Worm (Caenorhabditis elegans) whole organism, L3 larva: Measurements from ENCODE around the gene spr-3.

ENCODE experiments used
- ZK546.5 ChIP-seq: sonication (generic microtip); optimal IDR thresholded peaks from 2 replicates; lab custom pipeline; 2017; ENCODE audit warnings: missing biosample characterization, missing genetic modification characterization
- aly-2 ChIP-seq: fragments of 150-350 bp; optimal IDR thresholded peaks from 2 replicates; lab custom pipeline; 2014; ENCODE audit warnings: missing biosample characterization, missing genetic modification characterization
- ama-1 ChIP-seq: fragments of 150-350 bp; optimal IDR thresholded peaks from 2 replicates; lab custom pipeline; 2018
- ceh-28 ChIP-seq: fragments of 150-350 bp; optimal IDR thresholded peaks from 2 replicates; lab custom pipeline; 2014; ENCODE audit warnings: missing biosample characterization, missing genetic modification reagents, missing genetic modification characterization
- ceh-82 ChIP-seq: fragments of 150-350 bp; optimal IDR thresholded peaks from 2 replicates; lab custom pipeline; 2014; ENCODE audit warnings: missing biosample characterization, missing genetic modification characterization
- ceh-9 ChIP-seq: sonication (generic microtip); optimal IDR thresholded peaks from 2 replicates; lab custom pipeline; 2018; ENCODE audit warnings: missing biosample characterization, missing genetic modification characterization
- daf-12 ChIP-seq: fragments of 150-350 bp; optimal IDR thresholded peaks from 2 replicates; lab custom pipeline; 2014; ENCODE audit warnings: missing biosample characterization, missing genetic modification reagents, missing genetic modification characterization
- egl-27 ChIP-seq: sonication (generic microtip); optimal IDR thresholded peaks from 4 replicates; lab custom pipeline; 2017; ENCODE audit warnings: missing biosample characterization, missing genetic modification reagents, missing genetic modification characterization
- elt-1 ChIP-seq: fragments of 150-350 bp; optimal IDR thresholded peaks from 2 replicates; lab custom pipeline; 2014; ENCODE audit warnings: missing biosample characterization, missing genetic modification characterization
- elt-2 ChIP-seq: sonication (generic microtip); optimal IDR thresholded peaks from 2 replicates; lab custom pipeline; 2016; ENCODE audit warnings: missing genetic modification reagents, mild to moderate bottlenecking, missing genetic modification characterization, missing compliant biosample characterization
- elt-3 ChIP-seq, 3 experiments: fragments of 150-350 bp in 1 of 3; sonication (generic microtip) in 2 of 3; optimal IDR thresholded peaks; 2 replicates in 2 of 3; 4 replicates in 1 of 3; lab custom pipeline; 2014 to 2017; ENCODE audit warnings: missing biosample characterization in 3 of 3, missing genetic modification characterization in 3 of 3
- eor-1 ChIP-seq, 2 experiments: fragments of 150-350 bp; optimal IDR thresholded peaks; 2 replicates each; lab custom pipeline; 2014 to 2018; ENCODE audit warnings: missing biosample characterization in 2 of 2, missing genetic modification characterization in 2 of 2
- fkh-10 ChIP-seq: sonication (generic microtip); optimal IDR thresholded peaks from 2 replicates; lab custom pipeline; 2017; ENCODE audit warnings: missing biosample characterization, missing genetic modification reagents, missing genetic modification characterization
- fkh-2 ChIP-seq: fragments of 150-350 bp; optimal IDR thresholded peaks from 2 replicates; lab custom pipeline; 2014; ENCODE audit warnings: missing biosample characterization, missing genetic modification reagents, missing genetic modification characterization
- fos-1 ChIP-seq: fragments of 150-350 bp; optimal IDR thresholded peaks from 2 replicates; lab custom pipeline; 2014; ENCODE audit warnings: missing biosample characterization, missing genetic modification characterization
- hmg-11 ChIP-seq: sonication (generic microtip); optimal IDR thresholded peaks from 2 replicates; lab custom pipeline; 2016; ENCODE audit warnings: missing genetic modification characterization, missing compliant biosample characterization
- jun-1 ChIP-seq: fragments of 150-350 bp; optimal IDR thresholded peaks from 2 replicates; lab custom pipeline; 2014; ENCODE audit warnings: missing biosample characterization, missing genetic modification reagents, missing genetic modification characterization
- lin-15B ChIP-seq: fragments of 150-350 bp; optimal IDR thresholded peaks from 2 replicates; lab custom pipeline; 2014; ENCODE audit warnings: missing biosample characterization, missing genetic modification characterization
- lin-39 ChIP-seq: fragments of 150-350 bp; optimal IDR thresholded peaks from 2 replicates; lab custom pipeline; 2018; ENCODE audit warnings: missing biosample characterization, missing genetic modification reagents, missing genetic modification characterization
- lsy-12 ChIP-seq: sonication (generic microtip); optimal IDR thresholded peaks from 2 replicates; lab custom pipeline; 2016; ENCODE audit warnings: mild to moderate bottlenecking, missing genetic modification characterization, missing compliant biosample characterization
- mdl-1 ChIP-seq: fragments of 150-350 bp; optimal IDR thresholded peaks from 2 replicates; lab custom pipeline; 2014; ENCODE audit warnings: missing biosample characterization, missing genetic modification characterization
- nfya-1 ChIP-seq: sonication (generic microtip); optimal IDR thresholded peaks from 2 replicates; lab custom pipeline; 2017; ENCODE audit warnings: missing genetic modification characterization, mild to moderate bottlenecking, missing compliant biosample characterization, antibody characterized with exemption, moderate library complexity; ENCODE audit not compliant: insufficient read depth
- nhr-12 ChIP-seq: fragments of 150-350 bp; optimal IDR thresholded peaks from 2 replicates; lab custom pipeline; 2014; ENCODE audit warnings: missing biosample characterization, missing genetic modification characterization
- nhr-23 ChIP-seq: fragments of 150-350 bp; optimal IDR thresholded peaks from 2 replicates; lab custom pipeline; 2014; ENCODE audit warnings: missing biosample characterization, missing genetic modification reagents, missing genetic modification characterization
- nhr-25 ChIP-seq: sonication (generic microtip); optimal IDR thresholded peaks from 2 replicates; lab custom pipeline; 2017; ENCODE audit warnings: missing biosample characterization, missing genetic modification characterization
- nhr-28 ChIP-seq: fragments of 150-350 bp; optimal IDR thresholded peaks from 2 replicates; lab custom pipeline; 2014; ENCODE audit warnings: missing biosample characterization, missing genetic modification characterization
- nhr-43 ChIP-seq: sonication (generic microtip); optimal IDR thresholded peaks from 2 replicates; lab custom pipeline; 2016; ENCODE audit warnings: mild to moderate bottlenecking, missing genetic modification characterization, missing compliant biosample characterization; ENCODE audit not compliant: poor library complexity, severe bottlenecking
- nhr-76 ChIP-seq: fragments of 150-350 bp; sonication (generic microtip); optimal IDR thresholded peaks from 5 replicates; lab custom pipeline; 2014; ENCODE audit warnings: missing biosample characterization, missing genetic modification characterization
- pha-4 ChIP-seq: fragments of 150-350 bp; optimal IDR thresholded peaks from 2 replicates; lab custom pipeline; 2014; ENCODE audit warnings: missing biosample characterization, missing genetic modification reagents, missing genetic modification characterization
- pqm-1 ChIP-seq: fragments of 150-350 bp; optimal IDR thresholded peaks from 2 replicates; lab custom pipeline; 2017; ENCODE audit warnings: missing biosample characterization, missing genetic modification characterization, inconsistent platforms
- sea-2 ChIP-seq: fragments of 150-350 bp; sonication (generic microtip); optimal IDR thresholded peaks from 4 replicates; lab custom pipeline; 2014; ENCODE audit warnings: missing biosample characterization, missing genetic modification reagents, missing genetic modification characterization
- skn-1 ChIP-seq: fragments of 150-350 bp; optimal IDR thresholded peaks from 2 replicates; lab custom pipeline; 2014; ENCODE audit warnings: missing biosample characterization, missing genetic modification characterization
- unc-39 ChIP-seq: sonication (generic microtip); optimal IDR thresholded peaks from 4 replicates; lab custom pipeline; 2017; ENCODE audit warnings: missing biosample characterization, missing genetic modification characterization
- unc-62 ChIP-seq: fragments of 150-350 bp; sonication (generic microtip); optimal IDR thresholded peaks from 4 replicates; lab custom pipeline; 2014; ENCODE audit warnings: missing biosample characterization, missing genetic modification reagents, missing genetic modification characterization
- zag-1 ChIP-seq: fragments of 150-350 bp; optimal IDR thresholded peaks from 2 replicates; lab custom pipeline; 2014; ENCODE audit warnings: missing biosample characterization, missing genetic modification characterization

spr-3 gene

ce11 chrX:4500499-4500898 lies 13.4 kb upstream of the spr-3 start:
- TF ChIP-seq elt-3 (tag; optimal IDR thresholded peaks at IDR 0.05; lab: Kevin White, UChicago) = no peak
- no peak for TF ChIP-seq daf-12
- no peak for TF ChIP-seq fkh-2 (tag; lab: Kevin White, UChicago)
- TF ChIP-seq aly-2 = no peak
- TF ChIP-seq unc-39 (tag; lab: Kevin White, UChicago) = no peak
- TF ChIP-seq nhr-28 (tag; lab: Kevin White, UChicago) = no peak
- TF ChIP-seq nhr-23 = no peak
- no peak for TF ChIP-seq nhr-43 (tag; lab: Kevin White, UChicago)
- TF ChIP-seq fkh-10 = no peak
- TF ChIP-seq nhr-25 (tag; lab: Kevin White, UChicago) = no peak
- TF ChIP-seq jun-1 (tag; lab: Kevin White, UChicago) = no peak
- TF ChIP-seq ceh-82 (tag; lab: Kevin White, UChicago) = no peak
- no peak for TF ChIP-seq fos-1
- no peak for TF ChIP-seq eor-1 (tag; optimal IDR thresholded peaks at IDR 0.05; lab: Kevin White, UChicago)
- TF ChIP-seq lin-15B (tag; lab: Kevin White, UChicago) = no peak
- TF ChIP-seq mdl-1 (tag; lab: Kevin White, UChicago) = no peak
- no peak for TF ChIP-seq zag-1 (tag; lab: Kevin White, UChicago)
- no peak for TF ChIP-seq nhr-76 (tag; lab: Kevin White, UChicago)
- no peak for TF ChIP-seq nfya-1 (tag; lab: Kevin White, UChicago)
- no peak for TF ChIP-seq elt-1 (tag; lab: Kevin White, UChicago)
- TF ChIP-seq, all 47 proteins: peak for 0

- TF ChIP-seq pha-4 (tag; lab: Kevin White, UChicago) = peak; percentile 7
- TF ChIP-seq lsy-12 (tag; lab: Kevin White, UChicago) = no peak
- peak; percentile 56 for TF ChIP-seq elt-2 (tag; lab: Kevin White, UChicago)
- TF ChIP-seq, all 47 proteins: peak for 2
Observed at ce11 chrX:4502039-4502438, 11.9 kb upstream of the spr-3 start.

ce11 chrX:4503259-4503658 lies 10.6 kb upstream of the spr-3 start:
- TF ChIP-seq pha-4 (tag; lab: Kevin White, UChicago) (peak; percentile 50), nhr-12 (no peak), nhr-76 (tag; lab: Kevin White, UChicago) (no peak)

- no peak for TF ChIP-seq jun-1 (tag; lab: Kevin White, UChicago)
- peak; percentile 35 for TF ChIP-seq ama-1
- TF ChIP-seq pha-4 (tag; lab: Kevin White, UChicago) = peak; percentile 61
- peak; percentile 32 for TF ChIP-seq nfya-1 (tag; lab: Kevin White, UChicago)
- TF ChIP-seq skn-1 (tag; lab: Kevin White, UChicago) = no peak
- TF ChIP-seq elt-2 (tag; lab: Kevin White, UChicago) = no peak
- peak; percentile 65 for TF ChIP-seq hmg-11 (tag; lab: Kevin White, UChicago)
- TF ChIP-seq lsy-12 (tag; lab: Kevin White, UChicago) = no peak
Observed at ce11 chrX:4504108-4504668, 9.7 kb upstream of the spr-3 start, which contains the start of gene dgk-2. Gene dgk-2, minus strand, starts transcription at chrX:4504388.

- peak; percentile 67 for TF ChIP-seq pha-4 (tag; lab: Kevin White, UChicago)
- TF ChIP-seq egl-27 (tag; lab: Kevin White, UChicago) = no peak
- no peak for TF ChIP-seq nhr-76 (tag; lab: Kevin White, UChicago)
- peak; percentile 57 for TF ChIP-seq pqm-1 (tag; lab: Kevin White, UChicago)
- TF ChIP-seq ceh-28 (tag; lab: Kevin White, UChicago) = peak; percentile 1
- TF ChIP-seq unc-62 = no peak
- TF ChIP-seq lin-39 (tag; lab: Kevin White, UChicago) = no peak
- no peak for TF ChIP-seq ceh-82 (tag; lab: Kevin White, UChicago)
- no peak for TF ChIP-seq daf-12
- peak; percentile 34 for TF ChIP-seq jun-1 (tag; lab: Kevin White, UChicago)
- no peak for TF ChIP-seq sea-2
- no peak for TF ChIP-seq lin-15B (tag; lab: Kevin White, UChicago)
- TF ChIP-seq nhr-25 (tag; lab: Kevin White, UChicago) = peak; percentile 24
- no peak for TF ChIP-seq aly-2
- TF ChIP-seq zag-1 (tag; lab: Kevin White, UChicago) = no peak
- no peak for TF ChIP-seq ZK546.5
- peak; percentile 63 for TF ChIP-seq elt-2 (tag; lab: Kevin White, UChicago)
- no peak for TF ChIP-seq nhr-12
- TF ChIP-seq ceh-9 (tag; lab: Kevin White, UChicago) = no peak
Observed at ce11 chrX:4507122-4507681, 6.7 kb upstream of the spr-3 start.
